Fruit fly (Drosophila melanogaster) Kc167 (cell line): Measurements from ENCODE around the gene CG6610.

Source experiments
- Myc ChIP-seq: fragments of >200 bp; optimal IDR thresholded peaks from 2 replicates; lab custom pipeline; 2017; ENCODE audit warnings: missing external identifiers
- Sin3A ChIP-seq: fragments of >200 bp; optimal IDR thresholded peaks from 2 replicates; lab custom pipeline; 2018; ENCODE audit warnings: missing external identifiers
- h ChIP-seq: fragments of >200 bp; optimal IDR thresholded peaks from 3 replicates; lab custom pipeline; 2018; ENCODE audit warnings: missing external identifiers
- insv ChIP-seq: fragments of >200 bp; optimal IDR thresholded peaks from 3 replicates; lab custom pipeline; 2018; ENCODE audit warnings: missing external identifiers
- psq ChIP-seq: fragments of >200 bp; optimal IDR thresholded peaks from 2 replicates; lab custom pipeline; 2017; ENCODE audit warnings: missing external identifiers

DNA sequence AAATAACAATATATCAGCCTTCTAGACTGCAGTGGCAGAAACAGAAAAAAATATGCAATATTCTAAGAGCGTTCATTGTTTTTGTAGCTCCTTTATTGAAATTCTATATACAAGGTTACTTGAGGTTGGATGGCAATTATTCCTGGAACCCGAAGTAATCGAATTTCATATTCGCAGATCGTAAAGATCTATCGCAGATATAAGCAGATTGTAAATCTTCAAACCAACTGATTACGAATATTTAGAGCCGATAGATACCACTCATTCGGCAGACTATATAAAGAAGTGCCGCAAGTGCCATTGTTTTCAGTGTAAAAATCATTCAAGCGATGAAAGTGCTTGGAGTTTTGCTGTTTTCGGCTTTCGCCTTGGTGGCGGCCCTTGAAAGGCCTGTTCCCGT, 23.3 kb upstream of the CG6610 start, which contains the start of gene Jon65Aii:
- TF ChIP-seq insv = no peak
- TF ChIP-seq psq = no peak
- no peak for TF ChIP-seq Sin3A (lab: Kevin White, UChicago)
- TF ChIP-seq h = no peak
- TF ChIP-seq Myc (lab: Kevin White, UChicago) = no peak
